Worm (Caenorhabditis elegans) whole organism, young adult: ENCODE data around the gene rpl-22.

Experiments
- B0035.1 ChIP-seq: sonication (generic microtip); optimal IDR thresholded peaks from 2 replicates; lab custom pipeline; 2016; ENCODE audit warnings: missing genetic modification characterization, mild to moderate bottlenecking, missing compliant biosample characterization, missing genotype, missing genetic modification reagents
- F39B2.1 ChIP-seq: fragments of 200-800 bp; sonication (Bioruptor generic); IDR thresholded peaks from 2 replicates; pipeline ENCODE4 v1.3.6; 2022; ENCODE audit warnings: missing genetic modification reagents, missing genetic modification characterization, missing compliant biosample characterization
- bed-1 ChIP-seq: fragments of 200-800 bp; sonication (Bioruptor generic); IDR thresholded peaks from 2 replicates; pipeline ENCODE4 v1.3.6; 2022; ENCODE audit warnings: missing genetic modification reagents, missing genetic modification characterization, missing compliant biosample characterization
- pha-4 ChIP-seq: fragments of 150-350 bp; sonication (generic microtip); optimal IDR thresholded peaks from 2 replicates; lab custom pipeline; 2014; ENCODE audit warnings: missing biosample characterization, missing genetic modification reagents, missing genetic modification characterization
- snpc-4 ChIP-seq, 5 experiments: fragments of 150-350 bp in 1 of 5; sonication (generic microtip) in 4 of 5; optimal IDR thresholded peaks; 2 replicates each; lab custom pipeline; 2014 to 2018; ENCODE audit warnings: missing genetic modification characterization in 5 of 5, missing biosample characterization in 3 of 5, antibody characterized with exemption in 2 of 5, mild to moderate bottlenecking in 2 of 5, missing compliant biosample characterization in 2 of 5, missing genotype in 2 of 5, moderate library complexity in 2 of 5, missing genetic modification reagents in 1 of 5

DNA sequence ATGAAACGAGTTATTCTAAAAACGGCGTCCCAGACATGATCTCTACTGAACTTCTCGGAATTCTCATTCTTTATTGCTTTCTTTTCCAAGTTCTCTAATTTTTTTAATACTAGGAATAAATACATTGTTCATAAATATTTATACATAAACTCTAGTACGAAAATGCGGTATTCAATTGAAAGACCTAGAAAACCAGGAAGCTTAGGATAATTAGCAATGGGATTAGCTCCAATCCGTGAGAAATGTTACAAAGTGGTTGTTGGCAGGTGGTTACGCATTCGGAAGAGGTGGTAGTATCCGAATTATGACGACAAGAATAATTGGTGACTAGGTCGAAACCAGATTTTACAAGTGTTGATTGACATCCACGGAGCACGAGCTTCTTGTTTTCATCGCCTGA, 11.6 kb downstream of the rpl-22 start:
- TF ChIP-seq pha-4 (tag; lab: Kevin White, UChicago) (no peak), F39B2.1 (GFP tag; lab: Robert Waterston, UW) (no peak), bed-1 (no peak), snpc-4 (GFP tag; optimal IDR thresholded peaks at IDR 0.05; lab: Kevin White, UChicago) (no peak), snpc-4 (tag; optimal IDR thresholded peaks at IDR 0.05; lab: Kevin White, UChicago) (no peak), B0035.1 (tag; lab: Kevin White, UChicago) (no peak)
